Worm (Caenorhabditis elegans): ENCODE results near the gene irld-18.

Gene irld-18

DNA sequence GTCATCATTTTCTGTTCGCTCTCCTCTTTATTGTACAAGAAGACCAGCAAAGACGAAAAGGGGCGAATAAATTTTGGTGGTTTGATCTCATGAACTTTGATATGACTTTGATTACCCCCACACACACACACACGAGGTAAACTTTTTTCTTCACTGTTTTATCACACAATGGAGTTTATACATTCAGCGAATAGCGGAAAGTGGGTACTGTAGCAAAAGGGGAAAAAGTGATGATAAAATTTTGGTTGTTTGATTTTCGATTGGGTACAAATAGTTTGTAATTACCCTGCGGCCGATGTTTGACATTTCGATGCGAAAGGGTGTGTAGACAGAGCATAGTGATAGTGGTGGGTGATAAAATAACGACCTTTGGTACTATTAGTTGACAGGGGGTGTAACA lies 13.4 kb upstream of the irld-18 start (continued):
- no peak for TF ChIP-seq zag-1 (tag; optimal IDR thresholded peaks at IDR 0.05)
- no peak for TF ChIP-seq aly-2 (tag; optimal IDR thresholded peaks at IDR 0.05)
- TF ChIP-seq elt-3 (tag; optimal IDR thresholded peaks at IDR 0.05) = peak; percentile 54 to 95 (median 88)
- TF ChIP-seq ceh-28 (tag; optimal IDR thresholded peaks at IDR 0.05) = peak; percentile 78
- TF ChIP-seq fos-1 (tag; optimal IDR thresholded peaks at IDR 0.05) = peak; percentile 83
- TF ChIP-seq nhr-67 (tag; optimal IDR thresholded peaks at IDR 0.05) = no peak
- TF ChIP-seq unc-39 (tag; optimal IDR thresholded peaks at IDR 0.05) = no peak
- TF ChIP-seq lin-39 (tag; optimal IDR thresholded peaks at IDR 0.05) = no peak
- peak; percentile 93 for TF ChIP-seq nhr-25 (tag; optimal IDR thresholded peaks at IDR 0.05)
- no peak for TF ChIP-seq ZK546.5 (tag; optimal IDR thresholded peaks at IDR 0.05)
- TF ChIP-seq snpc-4 (tag; optimal IDR thresholded peaks at IDR 0.05) = peak; percentile 44
- TF ChIP-seq ama-1 (optimal IDR thresholded peaks at IDR 0.05) = no peak
- TF ChIP-seq nhr-23 (tag; optimal IDR thresholded peaks at IDR 0.05) = peak; percentile 97
- no peak for TF ChIP-seq nhr-12 (tag; optimal IDR thresholded peaks at IDR 0.05)
- TF ChIP-seq nhr-237 (tag; optimal IDR thresholded peaks at IDR 0.05) = no peak
- TF ChIP-seq skn-1 (tag; optimal IDR thresholded peaks at IDR 0.05) = peak; percentile 94

DNA sequence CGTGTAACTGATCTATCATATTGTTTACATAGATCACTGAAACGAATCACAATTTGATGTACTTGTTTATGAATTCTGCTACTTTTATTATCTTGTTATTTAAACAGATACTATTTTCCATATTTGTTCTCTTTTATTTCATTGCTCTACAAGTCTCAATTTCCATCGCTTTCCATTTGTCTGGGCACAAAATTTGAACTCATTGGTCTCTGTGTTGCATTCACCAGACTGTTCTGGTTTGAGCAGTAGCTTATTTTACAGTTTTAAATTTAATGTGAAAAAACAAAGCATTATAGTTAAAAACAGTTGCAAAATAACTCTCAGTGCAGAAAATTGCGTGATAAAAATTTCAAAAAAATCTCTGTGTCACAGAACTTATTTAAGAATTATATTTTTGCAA lies 6.8 kb upstream of the irld-18 start:
- no peak for TF ChIP-seq nhr-23 (tag; optimal IDR thresholded peaks at IDR 0.05)
- no peak for TF ChIP-seq nhr-67 (tag; optimal IDR thresholded peaks at IDR 0.05)
- TF ChIP-seq aly-2 (tag; optimal IDR thresholded peaks at IDR 0.05) = no peak
- no peak for TF ChIP-seq ztf-4 (tag; optimal IDR thresholded peaks at IDR 0.05)
- TF ChIP-seq pha-4 (tag; optimal IDR thresholded peaks at IDR 0.05) = no peak
- TF ChIP-seq tbx-2 (tag; optimal IDR thresholded peaks at IDR 0.05) = no peak
- TF ChIP-seq ceh-82 (tag; optimal IDR thresholded peaks at IDR 0.05) = no peak
- no peak for TF ChIP-seq egl-5 (tag; optimal IDR thresholded peaks at IDR 0.05)
- no peak for TF ChIP-seq lin-15B (tag; optimal IDR thresholded peaks at IDR 0.05)
- no peak for TF ChIP-seq ZK546.5 (tag; optimal IDR thresholded peaks at IDR 0.05)
- no peak for TF ChIP-seq R02D3.7 (tag; optimal IDR thresholded peaks at IDR 0.05)
- TF ChIP-seq zag-1 (tag; optimal IDR thresholded peaks at IDR 0.05) = no peak
- TF ChIP-seq fos-1 (tag; optimal IDR thresholded peaks at IDR 0.05) = no peak
- no peak for TF ChIP-seq ama-1 (optimal IDR thresholded peaks at IDR 0.05)
- no peak for TF ChIP-seq unc-39 (tag; optimal IDR thresholded peaks at IDR 0.05)
- TF ChIP-seq elt-2 (tag; optimal IDR thresholded peaks at IDR 0.05) = no peak
- TF ChIP-seq mdl-1 (tag; optimal IDR thresholded peaks at IDR 0.05) = no peak

DNA sequence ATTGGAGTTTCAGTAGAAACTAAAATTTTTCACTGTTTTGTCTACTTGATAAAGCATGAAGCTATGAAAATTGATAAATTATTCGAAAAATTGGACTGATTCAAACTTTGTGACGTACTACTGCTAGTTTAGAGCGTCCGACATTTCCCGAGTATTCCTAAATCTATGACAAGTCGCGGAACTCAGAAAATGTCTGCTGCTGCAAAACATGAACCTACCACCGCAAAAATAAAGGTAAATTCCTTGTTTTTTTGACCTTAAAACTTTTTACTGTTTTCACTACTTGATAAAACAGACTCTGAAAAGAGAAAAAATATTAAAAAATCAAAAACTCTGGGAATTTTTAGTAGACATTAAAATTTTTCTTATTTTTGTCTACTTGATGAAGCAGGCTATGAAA lies 5.9 kb upstream of the irld-18 start:
- TF ChIP-seq elt-1 (tag; optimal IDR thresholded peaks at IDR 0.05) (no peak), nhr-67 (tag; optimal IDR thresholded peaks at IDR 0.05) (no peak), lin-15B (tag; optimal IDR thresholded peaks at IDR 0.05) (no peak), nhr-11 (tag; optimal IDR thresholded peaks at IDR 0.05) (no peak), elt-2 (tag; optimal IDR thresholded peaks at IDR 0.05) (no peak)

DNA sequence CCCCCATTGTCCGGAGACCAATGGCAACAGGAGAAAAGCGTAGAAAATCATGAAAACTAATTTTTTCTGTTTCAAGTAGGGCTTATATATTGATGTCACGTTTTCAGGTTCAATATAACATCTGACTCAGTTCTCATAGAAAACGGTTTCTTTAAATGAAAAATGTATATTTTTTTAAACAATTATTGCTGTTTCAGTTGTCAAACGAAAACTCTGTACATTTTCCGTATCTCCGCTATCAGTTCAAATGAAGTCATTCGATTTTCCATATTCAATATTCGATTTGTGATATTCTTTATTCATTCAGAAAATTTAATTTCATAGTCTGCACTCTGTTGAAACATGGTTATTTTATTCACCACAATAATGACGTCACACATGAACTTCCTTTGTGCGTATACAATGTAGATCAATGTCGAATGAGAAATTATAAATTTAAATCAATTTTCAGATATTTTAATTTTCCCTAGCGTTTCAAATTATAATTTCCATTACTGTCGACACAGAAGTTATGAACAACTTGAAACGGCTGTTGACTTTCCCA lies 2.1 kb downstream of the irld-18 start, which contains the start of gene Y57G11B.8:
Gene Y57G11B.8, minus strand, starts transcription at position 51 of the 544 bp plus-strand sequence.
- TF ChIP-seq ztf-11 (tag; optimal IDR thresholded peaks at IDR 0.05) = no peak
- TF ChIP-seq nfya-1 (tag; optimal IDR thresholded peaks at IDR 0.05; ENCODE audit: insufficient read depth) = no peak

DNA sequence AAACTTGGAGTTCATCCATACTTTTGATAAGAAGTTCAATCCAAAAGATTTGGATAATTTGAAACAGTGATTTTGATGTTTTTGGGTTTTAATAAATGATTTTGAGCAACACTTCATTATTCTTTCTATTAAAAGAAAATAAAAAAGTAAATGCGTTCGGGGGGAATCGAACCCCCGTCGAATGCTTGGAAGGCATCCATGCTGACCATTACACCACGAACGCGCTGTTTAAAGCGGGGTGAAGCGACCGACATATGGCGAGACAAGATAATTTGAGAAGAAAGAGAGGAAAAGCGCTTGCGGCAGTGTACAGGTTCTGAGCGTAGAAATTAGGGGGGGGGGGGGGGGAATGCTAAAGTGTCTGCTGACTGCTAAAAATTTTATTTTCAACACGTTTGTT lies 4.4 kb downstream of the irld-18 start:
- TF ChIP-seq hmg-11 (tag; optimal IDR thresholded peaks at IDR 0.05) (peak; percentile 41), aly-2 (tag; optimal IDR thresholded peaks at IDR 0.05) (no peak), nfya-1 (tag; optimal IDR thresholded peaks at IDR 0.05; ENCODE audit: insufficient read depth) (peak; percentile 58), nhr-43 (tag; optimal IDR thresholded peaks at IDR 0.05; ENCODE audit: poor library complexity, severe bottlenecking) (peak; percentile 58), snpc-4 (tag; optimal IDR thresholded peaks at IDR 0.05) (peak; percentile 41), daf-12 (tag; optimal IDR thresholded peaks at IDR 0.05) (no peak), lsy-12 (tag; optimal IDR thresholded peaks at IDR 0.05) (peak; percentile 1)
